Worm (Caenorhabditis elegans): ENCODE measurements around the gene W02H3.3.

W02H3.3 gene

ce11 chrX:11098086-11098485 lies at the start of gene W02H3.3:
Gene W02H3.3, minus strand, starts transcription at chrX:11098186.
- TF ChIP-seq pes-1 (GFP tag; IDR thresholded peaks at IDR 0.05), result no peak
- no peak for TF ChIP-seq hmbx-1 (tag; optimal IDR thresholded peaks at IDR 0.05)
- TF ChIP-seq hnd-1 (tag; optimal IDR thresholded peaks at IDR 0.05), result no peak
- TF ChIP-seq scrt-1 (GFP tag; IDR thresholded peaks at IDR 0.05), result no peak

ce11 chrX:11137632-11138031 lies 39.6 kb upstream of the W02H3.3 start:
- TF ChIP-seq tra-4 (tag; optimal IDR thresholded peaks at IDR 0.05) (no peak), B0310.2 (tag; optimal IDR thresholded peaks at IDR 0.05) (no peak), flt-1 (GFP tag; IDR thresholded peaks at IDR 0.05) (no peak), pes-1 (GFP tag; IDR thresholded peaks at IDR 0.05) (no peak), ama-1 (optimal IDR thresholded peaks at IDR 0.05) (no peak), tbx-37 (GFP tag; conservative IDR thresholded peaks at IDR 0.05) (no peak), ets-7 (tag; optimal IDR thresholded peaks at IDR 0.05) (no peak), ceh-36 (tag; optimal IDR thresholded peaks at IDR 0.05) (no peak), ceh-13 (GFP tag; optimal IDR thresholded peaks at IDR 0.05) (no peak), hmbx-1 (tag; optimal IDR thresholded peaks at IDR 0.05) (no peak), sea-1 (GFP tag; conservative IDR thresholded peaks at IDR 0.05) (no peak), hnd-1 (tag; optimal IDR thresholded peaks at IDR 0.05) (no peak), aly-1 (tag; optimal IDR thresholded peaks at IDR 0.05) (no peak), tbx-11 (GFP tag; IDR thresholded peaks at IDR 0.05) (no peak), F13C5.2 (tag; optimal IDR thresholded peaks at IDR 0.05) (no peak), scrt-1 (GFP tag; IDR thresholded peaks at IDR 0.05) (no peak), hmg-4 (GFP tag; optimal IDR thresholded peaks at IDR 0.05) (no peak)

- TF ChIP-seq tbx-37 (GFP tag; conservative IDR thresholded peaks at IDR 0.05) (no peak), F13C5.2 (tag; optimal IDR thresholded peaks at IDR 0.05) (no peak), B0310.2 (tag; optimal IDR thresholded peaks at IDR 0.05) (no peak)
Measured at ce11 chrX:11136988-11137387, 39.0 kb upstream of the W02H3.3 start.

ce11 chrX:11134750-11135394 lies 36.9 kb upstream of the W02H3.3 start:
- TF ChIP-seq B0310.2 (tag; optimal IDR thresholded peaks at IDR 0.05), result no peak

- TF ChIP-seq F13C5.2 (tag; optimal IDR thresholded peaks at IDR 0.05) (no peak), ceh-36 (tag; optimal IDR thresholded peaks at IDR 0.05) (no peak), hmg-4 (GFP tag; optimal IDR thresholded peaks at IDR 0.05) (no peak), flt-1 (GFP tag; IDR thresholded peaks at IDR 0.05) (no peak), hnd-1 (tag; optimal IDR thresholded peaks at IDR 0.05) (no peak), aly-1 (tag; optimal IDR thresholded peaks at IDR 0.05) (no peak), hmbx-1 (tag; optimal IDR thresholded peaks at IDR 0.05) (no peak), ets-7 (tag; optimal IDR thresholded peaks at IDR 0.05) (no peak)
Measured at ce11 chrX:11132260-11132659, 34.3 kb upstream of the W02H3.3 start.

- no peak for TF ChIP-seq ets-7 (tag; optimal IDR thresholded peaks at IDR 0.05)
- TF ChIP-seq scrt-1 (GFP tag; IDR thresholded peaks at IDR 0.05), result no peak
- no peak for TF ChIP-seq ama-1 (optimal IDR thresholded peaks at IDR 0.05)
- TF ChIP-seq hmbx-1 (tag; optimal IDR thresholded peaks at IDR 0.05), result no peak
- no peak for TF ChIP-seq B0310.2 (tag; optimal IDR thresholded peaks at IDR 0.05)
- no peak for TF ChIP-seq hmg-4 (GFP tag; optimal IDR thresholded peaks at IDR 0.05)
- no peak for TF ChIP-seq F13C5.2 (tag; optimal IDR thresholded peaks at IDR 0.05)
- TF ChIP-seq tbx-11 (GFP tag; IDR thresholded peaks at IDR 0.05), result no peak
- TF ChIP-seq pes-1 (GFP tag; IDR thresholded peaks at IDR 0.05), result no peak
- no peak for TF ChIP-seq sea-1 (GFP tag; conservative IDR thresholded peaks at IDR 0.05)
- no peak for TF ChIP-seq flt-1 (GFP tag; IDR thresholded peaks at IDR 0.05)
- TF ChIP-seq aly-1 (tag; optimal IDR thresholded peaks at IDR 0.05), result no peak
- no peak for TF ChIP-seq ceh-36 (tag; optimal IDR thresholded peaks at IDR 0.05)
- TF ChIP-seq tra-4 (tag; optimal IDR thresholded peaks at IDR 0.05), result no peak
- TF ChIP-seq hnd-1 (tag; optimal IDR thresholded peaks at IDR 0.05), result no peak
- TF ChIP-seq ceh-13 (GFP tag; optimal IDR thresholded peaks at IDR 0.05), result no peak
Measured at ce11 chrX:11126259-11126658, 28.3 kb upstream of the W02H3.3 start.

ce11 chrX:11125520-11125919 lies 27.5 kb upstream of the W02H3.3 start, which contains the start of gene alr-1:
Gene alr-1, minus strand, starts transcription at chrX:11125620.
- TF ChIP-seq hmbx-1 (tag; optimal IDR thresholded peaks at IDR 0.05), result no peak
- no peak for TF ChIP-seq tbx-37 (GFP tag; conservative IDR thresholded peaks at IDR 0.05)
- no peak for TF ChIP-seq flt-1 (GFP tag; IDR thresholded peaks at IDR 0.05)
- no peak for TF ChIP-seq ceh-13 (GFP tag; optimal IDR thresholded peaks at IDR 0.05)
- no peak for TF ChIP-seq hnd-1 (tag; optimal IDR thresholded peaks at IDR 0.05)
- TF ChIP-seq ama-1 (optimal IDR thresholded peaks at IDR 0.05), result no peak

ce11 chrX:11123998-11124397 lies 26.0 kb upstream of the W02H3.3 start:
- no peak for TF ChIP-seq flt-1 (GFP tag; IDR thresholded peaks at IDR 0.05)
- TF ChIP-seq hmbx-1 (tag; optimal IDR thresholded peaks at IDR 0.05), result no peak
- TF ChIP-seq ets-7 (tag; optimal IDR thresholded peaks at IDR 0.05), result no peak
- no peak for TF ChIP-seq ceh-36 (tag; optimal IDR thresholded peaks at IDR 0.05)
- no peak for TF ChIP-seq hnd-1 (tag; optimal IDR thresholded peaks at IDR 0.05)
- TF ChIP-seq ceh-13 (GFP tag; optimal IDR thresholded peaks at IDR 0.05), result no peak
- no peak for TF ChIP-seq scrt-1 (GFP tag; IDR thresholded peaks at IDR 0.05)
- TF ChIP-seq B0310.2 (tag; optimal IDR thresholded peaks at IDR 0.05), result no peak
- TF ChIP-seq aly-1 (tag; optimal IDR thresholded peaks at IDR 0.05), result no peak
- no peak for TF ChIP-seq tbx-37 (GFP tag; conservative IDR thresholded peaks at IDR 0.05)
- no peak for TF ChIP-seq hmg-4 (GFP tag; optimal IDR thresholded peaks at IDR 0.05)
- no peak for TF ChIP-seq ama-1 (optimal IDR thresholded peaks at IDR 0.05)
- no peak for TF ChIP-seq sea-1 (GFP tag; conservative IDR thresholded peaks at IDR 0.05)
- no peak for TF ChIP-seq pes-1 (GFP tag; IDR thresholded peaks at IDR 0.05)
- TF ChIP-seq tra-4 (tag; optimal IDR thresholded peaks at IDR 0.05), result no peak
- TF ChIP-seq tbx-11 (GFP tag; IDR thresholded peaks at IDR 0.05), result no peak
- no peak for TF ChIP-seq F13C5.2 (tag; optimal IDR thresholded peaks at IDR 0.05)

Data from whole organism, early embryonic.